Worm (Caenorhabditis elegans) whole organism, midembryonic: ENCODE measurements around the gene nrde-3.
"Not testable (repeated sequence)": the region's sequence is repeated elsewhere in the genome, so short reads cannot be mapped to it uniquely, and the experiment has no call there.

ENCODE experiments used
- T22C8.4 ChIP-seq: fragments of 200-800 bp; sonication (Bioruptor generic); IDR thresholded peaks from 2 replicates; pipeline ENCODE4 v1.3.6; 2022; ENCODE audit warnings: missing genetic modification characterization, missing compliant biosample characterization
- cog-1 ChIP-seq: sonication (generic microtip); optimal IDR thresholded peaks from 2 replicates; lab custom pipeline; 2016; ENCODE audit warnings: missing genetic modification characterization, missing compliant biosample characterization
- flt-1 ChIP-seq: fragments of 200-800 bp; sonication (Bioruptor generic); IDR thresholded peaks from 2 replicates; pipeline ENCODE4 v1.3.6; 2022; ENCODE audit warnings: missing genetic modification characterization, missing compliant biosample characterization
- klf-2 ChIP-seq: fragments of 200-800 bp; sonication (Bioruptor generic); conservative IDR thresholded peaks from 2 replicates; pipeline ENCODE4 v1.3.6; 2022; ENCODE audit warnings: missing genetic modification reagents, missing genetic modification characterization, missing compliant biosample characterization
- med-1 ChIP-seq: sonication (generic microtip); optimal IDR thresholded peaks from 2 replicates; lab custom pipeline; 2017; ENCODE audit warnings: missing genetic modification characterization, mild to moderate bottlenecking, missing compliant biosample characterization, antibody characterized with exemption, missing genetic modification reagents; ENCODE audit not compliant: insufficient read depth
- ref-1 ChIP-seq: fragments of 200-800 bp; sonication (Bioruptor generic); conservative IDR thresholded peaks from 2 replicates; pipeline ENCODE4 v1.3.6; 2022; ENCODE audit warnings: missing genetic modification reagents, missing genetic modification characterization, missing compliant biosample characterization
- tab-1 ChIP-seq: fragments of 200-800 bp; sonication (Bioruptor generic); IDR thresholded peaks from 2 replicates; pipeline ENCODE4 v1.3.6; 2022; ENCODE audit warnings: missing genetic modification characterization, missing compliant biosample characterization
- ztf-23 ChIP-seq: fragments of 200-800 bp; sonication (Bioruptor generic); IDR thresholded peaks from 2 replicates; pipeline ENCODE4 v1.3.6; 2022; ENCODE audit warnings: missing genetic modification reagents, missing genetic modification characterization, missing compliant biosample characterization
- ztf-29 ChIP-seq: fragments of 200-800 bp; sonication (Bioruptor generic); IDR thresholded peaks from 2 replicates; pipeline ENCODE4 v1.3.6; 2022; ENCODE audit warnings: missing genetic modification reagents, missing genetic modification characterization, missing compliant biosample characterization

nrde-3 gene

DNA sequence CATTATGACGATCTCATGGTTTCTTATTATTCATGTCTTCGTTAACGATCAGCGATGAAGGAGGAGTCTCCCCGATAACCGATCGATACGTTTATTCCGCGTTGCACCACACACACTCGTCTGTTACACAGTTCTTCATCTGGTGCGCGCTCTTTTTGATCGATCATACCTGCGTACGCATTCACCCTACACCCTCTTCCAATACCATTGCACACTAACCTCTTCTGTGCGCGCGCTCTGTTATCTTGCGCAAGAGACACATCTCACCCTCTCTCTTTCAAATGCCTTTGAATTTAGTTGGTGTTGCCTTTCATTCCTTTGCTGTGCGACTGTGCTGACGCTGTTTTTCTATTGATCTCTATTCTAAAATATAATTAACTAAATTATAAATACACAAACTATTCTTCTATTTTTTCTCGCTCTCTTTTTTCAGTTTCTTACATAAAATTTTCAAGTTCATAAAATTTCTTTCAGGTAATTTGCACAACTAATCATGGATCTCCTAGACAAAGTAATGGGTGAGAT is at the start of gene nrde-3:
TSS of gene nrde-3 (plus strand) at position 475 of the 525 bp plus-strand sequence.
- peak; percentile 54 for TF ChIP-seq T22C8.4 (GFP tag; lab: Robert Waterston, UW)
- TF ChIP-seq tab-1: no peak

DNA sequence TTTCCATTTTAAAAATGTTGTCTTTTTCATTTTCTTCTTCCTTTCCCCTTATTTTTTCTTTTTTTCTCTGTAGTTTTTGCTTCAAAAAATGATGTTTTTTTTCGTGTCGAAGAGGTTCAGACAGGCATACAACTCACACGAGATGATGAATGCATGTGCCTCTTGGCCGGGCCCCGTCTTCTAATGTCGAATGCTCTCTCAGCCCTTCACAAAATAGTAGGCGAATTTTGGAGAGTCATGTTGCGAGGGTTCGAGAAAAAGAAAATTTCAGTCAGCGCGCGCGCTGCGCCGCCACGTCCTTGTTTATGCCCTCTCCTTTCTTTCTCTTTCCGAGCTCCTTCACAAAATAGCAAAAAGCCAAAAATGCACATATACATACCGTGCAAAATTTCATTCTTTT is 48.0 kb upstream of the nrde-3 start:
- TF ChIP-seq T22C8.4 (GFP tag; lab: Robert Waterston, UW) (no peak), flt-1 (GFP tag; lab: Robert Waterston, UW) (no peak), med-1 (GFP tag; lab: Kevin White, UChicago) (no peak), ref-1 (GFP tag; lab: Robert Waterston, UW) (no peak), cog-1 (tag; lab: Kevin White, UChicago) (no peak)

DNA sequence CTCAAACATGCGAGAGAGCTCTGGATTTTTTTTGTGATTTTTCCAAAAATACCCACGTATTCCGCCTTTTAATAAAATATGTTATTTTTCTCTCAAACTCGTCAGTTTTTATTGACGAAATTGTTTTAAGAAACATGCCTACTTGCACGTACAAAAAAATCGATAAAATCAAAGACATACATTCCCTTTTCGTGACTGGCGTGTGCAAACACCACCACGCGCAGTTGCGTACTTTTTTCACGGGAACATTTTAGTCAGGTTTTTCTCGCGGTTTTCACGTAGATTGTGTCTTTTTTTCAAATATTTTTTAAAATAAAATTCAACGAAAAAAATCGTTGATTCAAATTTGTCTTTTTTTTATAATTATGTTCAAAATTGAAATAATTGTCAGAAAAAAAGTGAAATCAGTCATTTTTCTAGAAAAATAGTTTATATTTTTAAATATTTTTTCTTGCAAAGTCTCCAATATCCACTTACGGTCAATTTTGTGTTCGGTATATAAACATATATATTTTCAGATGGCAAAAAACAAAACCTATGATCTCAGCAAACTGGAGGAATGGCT is 46.4 kb upstream of the nrde-3 start, which contains the start of gene M02E1.1:
TSS of gene M02E1.1 (plus strand) at position 515 of the 565 bp plus-strand sequence.
- TF ChIP-seq klf-2 (GFP tag; lab: Robert Waterston, UW): no peak
- peak; percentile 88 for TF ChIP-seq T22C8.4 (GFP tag; lab: Robert Waterston, UW)
- no peak for TF ChIP-seq ztf-23 (GFP tag; lab: Robert Waterston, UW)
- TF ChIP-seq cog-1 (tag; lab: Kevin White, UChicago): peak; percentile 15

DNA sequence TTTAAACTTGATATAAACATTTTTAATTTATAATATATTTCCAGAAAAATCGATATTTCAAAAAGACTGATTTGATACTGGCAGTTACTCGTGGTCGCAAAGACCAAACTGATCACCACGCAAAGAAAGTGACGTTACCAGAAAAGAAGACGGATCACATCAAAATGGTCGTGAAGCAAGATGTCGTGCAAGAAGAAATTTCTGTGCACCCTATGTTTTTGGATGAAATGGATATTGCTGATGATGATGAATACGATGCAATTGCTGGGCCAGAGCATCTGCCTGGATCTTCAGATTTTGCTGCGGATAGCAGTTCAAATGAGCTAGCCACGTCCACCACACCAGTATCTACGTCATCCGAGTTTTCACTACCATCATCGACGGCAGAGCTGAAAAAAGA is 43.3 kb upstream of the nrde-3 start:
- TF ChIP-seq klf-2 (GFP tag; lab: Robert Waterston, UW) (no peak), ref-1 (GFP tag; lab: Robert Waterston, UW) (no peak), ztf-29 (no peak), med-1 (GFP tag; lab: Kevin White, UChicago) (no peak), ztf-23 (GFP tag; lab: Robert Waterston, UW) (no peak), flt-1 (GFP tag; lab: Robert Waterston, UW) (no peak), T22C8.4 (GFP tag; lab: Robert Waterston, UW) (no peak)

DNA sequence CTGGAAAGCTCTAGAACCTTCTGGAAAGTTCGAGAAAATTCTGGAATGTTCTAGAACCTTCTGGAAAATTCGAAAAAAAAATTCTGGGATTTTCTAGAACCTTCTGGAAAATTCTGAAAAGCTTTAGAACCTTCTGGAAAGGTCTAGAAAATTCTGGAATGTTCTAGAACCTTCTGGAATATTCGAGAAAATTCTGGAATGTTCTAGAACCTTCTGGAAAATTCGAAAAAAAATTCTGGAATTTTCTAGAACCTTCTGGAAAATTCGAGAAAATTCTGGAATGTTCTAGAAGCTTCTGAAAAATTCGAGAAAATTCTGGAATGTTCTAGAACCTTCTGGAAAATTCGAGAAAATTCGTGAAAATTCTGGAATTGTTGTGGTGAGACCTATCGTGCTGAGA is 41.2 kb upstream of the nrde-3 start:
- TF ChIP-seq flt-1 (GFP tag; lab: Robert Waterston, UW): peak; percentile 69; the same call in 1 of the 2 replicates

DNA sequence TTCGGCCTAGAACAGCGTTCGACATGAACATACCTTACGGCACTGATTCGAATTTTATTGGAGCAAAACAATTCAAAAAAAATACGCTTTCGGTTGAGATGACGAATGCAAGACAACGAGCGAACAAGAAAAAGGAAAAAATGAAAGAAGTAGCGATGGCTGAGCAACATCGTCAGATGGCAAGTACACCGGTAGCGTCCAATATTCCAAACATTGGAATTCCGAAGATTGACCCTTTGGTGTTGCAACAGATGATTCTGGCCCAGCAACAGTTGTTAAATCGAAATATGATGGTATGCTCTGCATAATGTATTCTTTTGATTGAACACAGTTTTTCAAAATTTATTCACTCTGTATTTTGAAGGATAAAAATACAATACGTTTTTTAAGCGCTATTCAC is 39.4 kb upstream of the nrde-3 start:
- TF ChIP-seq flt-1 (GFP tag; lab: Robert Waterston, UW): no peak
- TF ChIP-seq med-1 (GFP tag; lab: Kevin White, UChicago): no peak
- TF ChIP-seq cog-1 (tag; lab: Kevin White, UChicago): no peak
- TF ChIP-seq ztf-23 (GFP tag; lab: Robert Waterston, UW): no peak
- no peak for TF ChIP-seq tab-1
- no peak for TF ChIP-seq T22C8.4 (GFP tag; lab: Robert Waterston, UW)
- no peak for TF ChIP-seq ztf-29
- TF ChIP-seq klf-2 (GFP tag; lab: Robert Waterston, UW): no peak
- no peak for TF ChIP-seq ref-1 (GFP tag; lab: Robert Waterston, UW)

DNA sequence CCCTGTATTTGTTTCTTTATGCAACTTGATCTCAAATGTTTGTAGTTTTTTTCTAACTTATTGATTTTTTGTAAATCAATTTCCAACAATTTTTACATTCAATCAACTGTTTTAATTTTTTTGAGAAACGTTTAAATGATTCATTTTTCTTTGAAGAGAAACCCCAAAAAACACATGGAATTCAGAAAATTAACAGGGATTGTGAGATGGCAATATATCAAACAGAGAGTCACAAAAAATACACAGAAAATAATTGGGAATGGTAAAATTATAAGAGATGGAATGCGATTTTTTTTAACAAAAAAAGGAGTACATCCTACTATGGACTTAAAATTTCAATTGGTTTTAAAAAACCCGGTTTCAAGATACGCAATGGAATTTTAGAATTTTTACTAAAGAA is 37.6 kb upstream of the nrde-3 start:
- TF ChIP-seq T22C8.4 (GFP tag; lab: Robert Waterston, UW) (no peak), ref-1 (GFP tag; lab: Robert Waterston, UW) (no peak), ztf-29 (no peak), tab-1 (no peak), klf-2 (GFP tag; lab: Robert Waterston, UW) (no peak), flt-1 (GFP tag; lab: Robert Waterston, UW) (no peak), ztf-23 (GFP tag; lab: Robert Waterston, UW) (no peak), med-1 (GFP tag; lab: Kevin White, UChicago) (no peak), cog-1 (tag; lab: Kevin White, UChicago) (no peak)

DNA sequence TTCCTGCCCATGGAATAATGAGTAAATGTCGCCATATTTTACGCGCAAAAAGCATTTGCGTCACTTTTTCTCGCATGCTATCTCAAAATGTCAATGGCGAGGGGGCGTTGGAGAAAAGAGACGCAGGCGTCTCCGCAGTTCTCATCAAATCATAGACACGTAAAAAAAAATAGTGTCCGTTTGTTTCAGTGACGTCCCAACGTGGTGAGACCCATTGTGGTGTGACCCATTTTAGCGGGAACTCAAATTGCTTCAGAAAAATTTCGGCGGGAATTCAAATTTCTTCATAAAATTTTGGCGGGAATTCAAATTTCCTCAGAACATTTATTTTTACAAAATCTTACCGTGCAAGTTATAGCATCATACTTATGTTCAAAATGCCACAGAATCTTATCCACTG is 28.2 kb upstream of the nrde-3 start:
- TF ChIP-seq med-1 (GFP tag; lab: Kevin White, UChicago) (no peak), tab-1 (no peak), ztf-23 (GFP tag; lab: Robert Waterston, UW) (no peak), cog-1 (tag; lab: Kevin White, UChicago) (no peak), flt-1 (GFP tag; lab: Robert Waterston, UW) (no peak), klf-2 (GFP tag; lab: Robert Waterston, UW) (no peak), ref-1 (GFP tag; lab: Robert Waterston, UW) (no peak), ztf-29 (no peak), T22C8.4 (GFP tag; lab: Robert Waterston, UW) (no peak)

DNA sequence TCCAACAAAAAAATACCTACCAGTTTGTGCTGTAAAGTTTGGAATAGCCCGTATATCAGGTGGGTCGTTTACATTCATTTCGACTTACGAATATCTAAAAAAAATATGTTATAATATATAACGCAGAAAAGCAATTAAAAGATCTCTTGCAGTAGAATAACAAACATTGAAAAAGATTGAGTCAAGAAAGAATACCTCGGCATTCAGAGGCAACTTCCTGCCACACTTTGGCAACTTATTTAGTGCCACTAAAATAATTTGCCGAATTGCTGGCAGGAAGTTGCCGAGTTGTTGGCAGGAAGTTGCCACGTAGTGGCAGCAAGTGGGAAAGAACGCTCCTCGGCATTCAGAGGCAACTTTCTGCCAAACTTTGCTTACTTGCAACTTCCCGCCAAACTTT is 24.9 kb upstream of the nrde-3 start, which contains the start of gene C04E7.3:
TSS of gene C04E7.3 (minus strand) at position 101 of the 400 bp plus-strand sequence.
- TF ChIP-seq cog-1 (tag; lab: Kevin White, UChicago); tab-1; klf-2 (GFP tag; lab: Robert Waterston, UW): not testable (repeated sequence)

DNA sequence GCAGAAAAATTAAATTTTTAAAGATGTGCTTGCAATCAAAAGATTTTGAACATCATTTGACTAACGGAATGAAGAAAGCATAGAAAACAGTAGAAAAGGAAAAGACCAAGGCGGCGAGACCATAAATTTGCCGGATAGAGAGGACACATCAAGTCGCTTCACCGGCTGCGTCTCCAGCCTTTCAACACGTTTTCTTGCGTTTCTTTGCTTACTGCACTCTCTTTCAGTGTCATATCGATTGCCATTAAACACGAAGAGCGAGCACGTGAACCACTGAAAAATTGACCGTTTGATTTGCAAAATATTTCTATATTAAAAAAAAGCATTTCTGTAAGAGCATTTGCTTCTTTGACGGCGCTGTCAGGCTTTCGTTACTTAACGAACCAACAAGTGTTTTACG is 23.9 kb upstream of the nrde-3 start:
- peak; percentile 52; the same call in 1 of the 2 replicates for TF ChIP-seq T22C8.4 (GFP tag; lab: Robert Waterston, UW)
- TF ChIP-seq med-1 (GFP tag; lab: Kevin White, UChicago): no peak

DNA sequence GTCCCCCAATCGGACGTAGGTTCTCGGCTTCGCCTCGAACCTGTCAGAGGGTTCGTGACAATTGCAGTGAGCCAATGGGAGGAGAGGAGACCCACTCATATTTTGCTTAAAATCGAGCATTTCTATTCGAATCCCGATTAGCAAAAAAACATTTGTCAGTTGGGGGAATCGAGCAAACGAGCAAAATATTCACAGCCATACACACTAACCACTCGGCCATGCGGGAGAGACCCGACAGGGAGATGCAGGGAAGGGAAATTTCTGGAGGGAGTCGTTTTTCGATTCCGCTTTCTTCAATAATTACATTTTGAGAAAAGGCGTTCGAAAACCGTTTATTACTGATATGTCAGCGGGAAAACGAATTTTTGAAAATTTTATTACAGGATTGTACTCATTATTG is 20.6 kb upstream of the nrde-3 start:
- TF ChIP-seq ztf-23 (GFP tag; lab: Robert Waterston, UW) (peak; percentile 89), ref-1 (GFP tag; lab: Robert Waterston, UW) (peak; percentile 83), T22C8.4 (GFP tag; lab: Robert Waterston, UW) (peak; percentile 79), klf-2 (GFP tag; lab: Robert Waterston, UW) (peak; percentile 82), tab-1 (peak; percentile 95), flt-1 (GFP tag; lab: Robert Waterston, UW) (peak; percentile 96), ztf-29 (peak; percentile 81)
